Worm (Caenorhabditis elegans) whole organism, L1 larva: Measurements from ENCODE around the gene slfl-5.

ENCODE experiments used
- C16A3.4 ChIP-seq: fragments of 150-350 bp; optimal IDR thresholded peaks from 2 replicates; lab custom pipeline; 2014; ENCODE audit warnings: missing biosample characterization, missing genetic modification characterization
- C34B4.2 ChIP-seq: sonication (generic microtip); optimal IDR thresholded peaks from 2 replicates; lab custom pipeline; 2017; ENCODE audit warnings: mild to moderate bottlenecking, missing genetic modification characterization, missing compliant biosample characterization
- aha-1 ChIP-seq: fragments of 150-350 bp; optimal IDR thresholded peaks from 2 replicates; lab custom pipeline; 2014; ENCODE audit warnings: missing biosample characterization, missing genetic modification characterization
- aly-2 ChIP-seq: fragments of 150-350 bp; optimal IDR thresholded peaks from 2 replicates; lab custom pipeline; 2014; ENCODE audit warnings: missing biosample characterization, missing genetic modification characterization
- ceh-8 ChIP-seq: fragments of 200-800 bp; sonication (Bioruptor generic); optimal IDR thresholded peaks from 2 replicates; lab custom pipeline; 2018; ENCODE audit warnings: mild to moderate bottlenecking, missing genetic modification characterization, moderate library complexity, missing compliant biosample characterization
- ceh-82 ChIP-seq, 3 experiments: fragments of 150-350 bp in 1 of 3; sonication (generic microtip) in 2 of 3; optimal IDR thresholded peaks; 2 replicates each; lab custom pipeline; 2014 to 2017; ENCODE audit warnings: missing biosample characterization in 3 of 3, missing genetic modification characterization in 3 of 3
- ces-1 ChIP-seq: fragments of 150-350 bp; optimal IDR thresholded peaks from 2 replicates; lab custom pipeline; 2014; ENCODE audit warnings: missing biosample characterization, missing genetic modification reagents, missing genetic modification characterization
- dsc-1 ChIP-seq: sonication (generic microtip); optimal IDR thresholded peaks from 2 replicates; lab custom pipeline; 2016; ENCODE audit warnings: mild to moderate bottlenecking, missing genetic modification characterization, missing compliant biosample characterization
- efl-1 ChIP-seq, 4 experiments: fragments of 150-350 bp; optimal IDR thresholded peaks in 3 of 4; peaks in 1 of 4; 1 replicate in 1 of 4; 2 replicates in 3 of 4; lab custom pipeline; 2014; ENCODE audit warnings: missing biosample characterization in 2 of 4, missing genetic modification characterization in 2 of 4, missing genetic modification reagents in 2 of 4
- ets-5 ChIP-seq: fragments of 200-800 bp; sonication (Bioruptor generic); IDR thresholded peaks from 2 replicates; pipeline ENCODE4 v1.3.6; 2022; ENCODE audit warnings: missing genetic modification characterization, missing compliant biosample characterization
- fkh-10 ChIP-seq: sonication (generic microtip); optimal IDR thresholded peaks from 2 replicates; lab custom pipeline; 2017; ENCODE audit warnings: missing biosample characterization, missing genetic modification reagents, missing genetic modification characterization
- irx-1 ChIP-seq: sonication (generic microtip); optimal IDR thresholded peaks from 2 replicates; lab custom pipeline; 2016; ENCODE audit warnings: missing genetic modification characterization, missing compliant biosample characterization
- lin-14 ChIP-seq: fragments of 200-800 bp; sonication (Bioruptor generic); optimal IDR thresholded peaks from 2 replicates; lab custom pipeline; 2018; ENCODE audit warnings: mild to moderate bottlenecking, missing genetic modification characterization, moderate library complexity, missing compliant biosample characterization
- lin-15B ChIP-seq: fragments of 150-350 bp; sonication (generic microtip); optimal IDR thresholded peaks from 3 replicates; lab custom pipeline; 2014; ENCODE audit warnings: missing biosample characterization, missing genetic modification characterization
- lin-39 ChIP-seq: fragments of 150-350 bp; optimal IDR thresholded peaks from 2 replicates; lab custom pipeline; 2014; ENCODE audit warnings: missing biosample characterization, missing genetic modification reagents, missing genetic modification characterization
- lsy-2 ChIP-seq, 2 experiments: fragments of 150-350 bp; optimal IDR thresholded peaks; 2 replicates each; lab custom pipeline; 2014; ENCODE audit warnings: missing biosample characterization in 2 of 2, missing genetic modification characterization in 2 of 2
- mab-9 ChIP-seq: fragments of 200-800 bp; sonication (Bioruptor generic); IDR thresholded peaks from 2 replicates; pipeline ENCODE4 v1.3.6; 2022; ENCODE audit warnings: missing genetic modification reagents, missing genetic modification characterization, missing compliant biosample characterization
- mdl-1 ChIP-seq, 2 experiments: fragments of 150-350 bp; optimal IDR thresholded peaks; 2 replicates each; lab custom pipeline; 2014 to 2017; ENCODE audit warnings: missing biosample characterization in 2 of 2, missing genetic modification characterization in 2 of 2, inconsistent platforms in 1 of 2
- nhr-12 ChIP-seq: sonication (generic microtip); optimal IDR thresholded peaks from 2 replicates; lab custom pipeline; 2017; ENCODE audit warnings: missing biosample characterization, missing genetic modification characterization
- nhr-19 ChIP-seq: fragments of 200-800 bp; sonication (Bioruptor generic); conservative IDR thresholded peaks from 2 replicates; pipeline ENCODE4 v1.3.6; 2022; ENCODE audit warnings: missing genetic modification characterization, missing compliant biosample characterization
- nhr-20 ChIP-seq: sonication (generic microtip); optimal IDR thresholded peaks from 2 replicates; lab custom pipeline; 2016; ENCODE audit warnings: mild to moderate bottlenecking, missing genetic modification characterization, missing compliant biosample characterization
- nhr-237 ChIP-seq: fragments of 150-350 bp; optimal IDR thresholded peaks from 2 replicates; lab custom pipeline; 2014; ENCODE audit warnings: missing biosample characterization, missing genetic modification characterization
- nhr-71 ChIP-seq: sonication (generic microtip); optimal IDR thresholded peaks from 2 replicates; lab custom pipeline; 2016; ENCODE audit warnings: mild to moderate bottlenecking, missing genetic modification characterization, moderate library complexity, missing compliant biosample characterization
- nhr-76 ChIP-seq: sonication (generic microtip); optimal IDR thresholded peaks from 2 replicates; lab custom pipeline; 2017; ENCODE audit warnings: missing biosample characterization, missing genetic modification characterization
- nhr-77 ChIP-seq: fragments of 150-350 bp; optimal IDR thresholded peaks from 2 replicates; lab custom pipeline; 2014; ENCODE audit warnings: missing biosample characterization, missing genetic modification characterization
- pag-3 ChIP-seq: sonication (generic microtip); optimal IDR thresholded peaks from 2 replicates; lab custom pipeline; 2017; ENCODE audit warnings: missing genetic modification characterization, mild to moderate bottlenecking, missing compliant biosample characterization, antibody characterized with exemption, borderline replicate concordance; ENCODE audit not compliant: insufficient read depth
- pax-3 ChIP-seq: fragments of 200-800 bp; sonication (Bioruptor generic); optimal IDR thresholded peaks from 2 replicates; lab custom pipeline; 2018; ENCODE audit warnings: mild to moderate bottlenecking, missing genetic modification characterization, moderate library complexity, missing compliant biosample characterization
- pqm-1 ChIP-seq: sonication (generic microtip); optimal IDR thresholded peaks from 3 replicates; lab custom pipeline; 2017; ENCODE audit warnings: missing biosample characterization, missing genetic modification characterization
- rnt-1 ChIP-seq: sonication (generic microtip); optimal IDR thresholded peaks from 2 replicates; lab custom pipeline; 2016; ENCODE audit warnings: mild to moderate bottlenecking, missing genetic modification characterization, moderate library complexity, missing compliant biosample characterization
- snpc-4 ChIP-seq: fragments of 150-350 bp; optimal IDR thresholded peaks from 2 replicates; lab custom pipeline; 2014; ENCODE audit warnings: missing biosample characterization, missing genetic modification characterization
- snu-23 ChIP-seq: sonication (generic microtip); optimal IDR thresholded peaks from 2 replicates; lab custom pipeline; 2016; ENCODE audit warnings: missing genetic modification characterization, missing compliant biosample characterization
- sox-4 ChIP-seq: sonication (generic microtip); optimal IDR thresholded peaks from 2 replicates; lab custom pipeline; 2016; ENCODE audit warnings: missing genetic modification characterization, missing compliant biosample characterization
- sup-37 ChIP-seq: fragments of 200-800 bp; sonication (Bioruptor generic); optimal IDR thresholded peaks from 2 replicates; lab custom pipeline; 2018; ENCODE audit warnings: mild to moderate bottlenecking, missing genetic modification characterization, missing compliant biosample characterization
- tbx-2 ChIP-seq: sonication (generic microtip); optimal IDR thresholded peaks from 2 replicates; lab custom pipeline; 2016; ENCODE audit warnings: missing genetic modification characterization, missing compliant biosample characterization
- tlp-1 ChIP-seq: fragments of 150-350 bp; optimal IDR thresholded peaks from 2 replicates; lab custom pipeline; 2014; ENCODE audit warnings: missing biosample characterization, missing genetic modification characterization
- unc-130 ChIP-seq: fragments of 150-350 bp; optimal IDR thresholded peaks from 2 replicates; lab custom pipeline; 2017; ENCODE audit warnings: missing biosample characterization, missing genetic modification characterization, inconsistent platforms
- unc-62 ChIP-seq: fragments of 150-350 bp; optimal IDR thresholded peaks from 2 replicates; lab custom pipeline; 2014; ENCODE audit warnings: missing biosample characterization, missing genetic modification reagents, missing genetic modification characterization
- unc-98 ChIP-seq: fragments of 200-800 bp; sonication (Bioruptor generic); IDR thresholded peaks from 2 replicates; pipeline ENCODE4 v1.3.6; 2022; ENCODE audit warnings: missing genetic modification characterization, missing compliant biosample characterization

The slfl-5 gene

ce11 chrV:12234293-12235004 lies 10.4 kb downstream of the slfl-5 start, which contains the start of gene myo-3:
Gene myo-3, minus strand, starts transcription at chrV:12234343.
- TF ChIP-seq pax-3 (tag; lab: Kevin White, UChicago) (no peak), unc-98 (GFP tag; lab: Robert Waterston, UW) (no peak), nhr-19 (GFP tag; lab: Robert Waterston, UW) (peak; percentile 26), ets-5 (GFP tag; lab: Robert Waterston, UW) (no peak), mdl-1 (tag; optimal IDR thresholded peaks at IDR 0.05; lab: Kevin White, UChicago) (no peak), nhr-71 (tag; lab: Kevin White, UChicago) (peak; percentile 68), lin-14 (peak; percentile 79), irx-1 (tag; lab: Kevin White, UChicago) (no peak), snu-23 (GFP tag; lab: Kevin White, UChicago) (peak; percentile 19), ceh-8 (GFP tag; lab: Kevin White, UChicago) (no peak), lin-39 (tag; lab: Kevin White, UChicago) (no peak), unc-130 (tag; lab: Kevin White, UChicago) (peak; percentile 13), snpc-4 (tag; lab: Kevin White, UChicago) (no peak), nhr-20 (tag; lab: Kevin White, UChicago) (peak; percentile 8), efl-1 (optimal IDR thresholded peaks at IDR 0.05; lab: Kevin White, UChicago) (no peak), efl-1 (GFP tag; optimal IDR thresholded peaks at IDR 0.05 in 1 of 2; lab: Kevin White, UChicago) (peak in 1 of 2 experiments; percentile 31), lsy-2 (tag; optimal IDR thresholded peaks at IDR 0.05; lab: Kevin White, UChicago) (peak in 1 of 2 experiments; percentile 27), lin-15B (tag; lab: Kevin White, UChicago) (no peak), rnt-1 (tag; lab: Kevin White, UChicago) (peak; percentile 61), unc-62 (GFP tag; lab: Kevin White, UChicago) (no peak), nhr-77 (tag; lab: Kevin White, UChicago) (no peak), dsc-1 (peak; percentile 23)

DNA sequence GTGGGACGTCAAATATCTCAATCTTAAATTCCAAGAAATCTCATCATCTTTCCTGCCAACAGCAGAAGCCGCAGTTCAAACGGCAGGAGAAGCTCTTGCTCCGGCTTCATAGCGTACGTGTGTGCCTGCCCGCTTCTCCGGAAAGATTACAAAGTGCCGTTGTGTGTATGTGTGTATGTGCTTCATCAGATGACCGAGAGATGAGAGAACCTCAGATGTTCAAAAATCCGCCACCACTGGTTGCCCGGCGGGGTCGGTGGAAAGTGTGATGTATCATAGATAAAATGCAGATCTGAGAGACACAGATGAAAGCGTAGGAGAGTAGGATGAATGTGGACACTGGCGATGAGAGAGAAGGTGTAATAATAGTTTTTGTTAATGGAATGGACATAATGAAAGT lies 11.4 kb downstream of the slfl-5 start:
- TF ChIP-seq nhr-19 (GFP tag; lab: Robert Waterston, UW) (peak; percentile 42), C34B4.2 (tag; lab: Kevin White, UChicago) (no peak), unc-130 (tag; lab: Kevin White, UChicago) (peak; percentile 15), C16A3.4 (no peak), nhr-237 (tag; lab: Kevin White, UChicago) (no peak), nhr-71 (tag; lab: Kevin White, UChicago) (peak; percentile 65), ceh-82 (tag; optimal IDR thresholded peaks at IDR 0.05; lab: Kevin White, UChicago) (no peak), aly-2 (tag; lab: Kevin White, UChicago) (no peak), nhr-76 (tag; lab: Kevin White, UChicago) (no peak), unc-98 (GFP tag; lab: Robert Waterston, UW) (no peak), irx-1 (tag; lab: Kevin White, UChicago) (no peak), dsc-1 (no peak), sup-37 (no peak), fkh-10 (no peak), pag-3 (tag; lab: Kevin White, UChicago) (peak; percentile 79), mab-9 (GFP tag; lab: Robert Waterston, UW) (no peak), sox-4 (tag; lab: Kevin White, UChicago) (no peak), rnt-1 (tag; lab: Kevin White, UChicago) (peak; percentile 58), nhr-12 (tag; lab: Kevin White, UChicago) (no peak), tbx-2 (tag; lab: Kevin White, UChicago) (no peak), lin-39 (tag; lab: Kevin White, UChicago) (no peak), lin-14 (peak; percentile 80), nhr-77 (tag; lab: Kevin White, UChicago) (no peak), snu-23 (GFP tag; lab: Kevin White, UChicago) (peak; percentile 22), aha-1 (no peak), ces-1 (no peak), tlp-1 (tag; lab: Kevin White, UChicago) (no peak), pqm-1 (tag; lab: Kevin White, UChicago) (no peak)
